Fruit fly (Drosophila melanogaster) whole organism, pupa: Measurements from ENCODE around the gene CG3842.

Source experiments
- CG10348 ChIP-seq: fragments of 200-800 bp; sonication (Bioruptor generic); IDR thresholded peaks from 2 replicates; pipeline ENCODE4 v1.3.6; 2022; ENCODE audit warnings: missing biosample characterization, missing genetic modification characterization
- CG12605 ChIP-seq: fragments of 200-800 bp; sonication (Bioruptor generic); IDR thresholded peaks from 2 replicates; pipeline ENCODE4 v1.3.6; 2022; ENCODE audit warnings: missing biosample characterization, missing genetic modification characterization
- CG13204 ChIP-seq: fragments of 200-800 bp; sonication (Bioruptor generic); optimal IDR thresholded peaks from 2 replicates; lab custom pipeline; 2018; ENCODE audit warnings: missing biosample characterization, mild to moderate bottlenecking, missing genetic modification characterization, moderate library complexity
- CG14655 ChIP-seq: fragments of 200-800 bp; sonication (Bioruptor generic); optimal IDR thresholded peaks from 3 replicates; lab custom pipeline; 2017; ENCODE audit warnings: mild to moderate bottlenecking, missing biosample characterization, missing genetic modification reagents, missing genetic modification characterization
- CG15710 ChIP-seq: fragments of 200-800 bp; sonication (Bioruptor generic); optimal IDR thresholded peaks from 2 replicates; lab custom pipeline; 2018; ENCODE audit warnings: missing biosample characterization, mild to moderate bottlenecking, missing genetic modification characterization, moderate library complexity
- CG17806 ChIP-seq: fragments of 200-800 bp; sonication (Bioruptor generic); optimal IDR thresholded peaks from 2 replicates; lab custom pipeline; 2018; ENCODE audit warnings: missing biosample characterization, mild to moderate bottlenecking, missing genetic modification characterization, moderate library complexity
- CG32121 ChIP-seq: fragments of 200-800 bp; sonication (Bioruptor generic); IDR thresholded peaks from 2 replicates; pipeline ENCODE4 v1.3.6; 2022; ENCODE audit warnings: missing biosample characterization, missing genetic modification characterization
- CG34367 ChIP-seq: fragments of 200-800 bp; sonication (Bioruptor generic); optimal IDR thresholded peaks from 2 replicates; lab custom pipeline; 2018; ENCODE audit warnings: missing biosample characterization, mild to moderate bottlenecking, missing genetic modification characterization
- CG4496 ChIP-seq: fragments of 200-800 bp; sonication (Bioruptor generic); IDR thresholded peaks from 3 replicates; pipeline ENCODE4 v1.3.6; 2022; ENCODE audit warnings: missing biosample characterization, missing genetic modification characterization
- CG8159 ChIP-seq: fragments of 200-800 bp; sonication (Bioruptor generic); optimal IDR thresholded peaks from 3 replicates; lab custom pipeline; 2018; ENCODE audit warnings: missing biosample characterization, mild to moderate bottlenecking, missing genetic modification characterization, moderate library complexity
- CG8301 ChIP-seq: fragments of 200-800 bp; sonication (Bioruptor generic); optimal IDR thresholded peaks from 2 replicates; lab custom pipeline; 2018; ENCODE audit warnings: missing biosample characterization, mild to moderate bottlenecking, missing genetic modification characterization
- CG9948 ChIP-seq: fragments of 200-800 bp; sonication (Bioruptor generic); optimal IDR thresholded peaks from 2 replicates; lab custom pipeline; 2018; ENCODE audit warnings: missing biosample characterization, mild to moderate bottlenecking, missing genetic modification characterization, moderate library complexity
- D1 ChIP-seq: fragments of 200-800 bp; sonication (Bioruptor generic); optimal IDR thresholded peaks from 2 replicates; lab custom pipeline; 2018; ENCODE audit warnings: missing biosample characterization, mild to moderate bottlenecking, missing genetic modification characterization, moderate library complexity
- EcR ChIP-seq: fragments of 200-800 bp; sonication (Bioruptor generic); optimal IDR thresholded peaks from 3 replicates; lab custom pipeline; 2019; ENCODE audit warnings: missing biosample characterization, missing genetic modification characterization, mild to moderate bottlenecking, moderate library complexity, missing genetic modification reagents
- Ets98B ChIP-seq: fragments of 200-800 bp; sonication (Bioruptor generic); IDR thresholded peaks from 2 replicates; pipeline ENCODE4 v1.3.6; 2022; ENCODE audit warnings: missing biosample characterization, missing genetic modification characterization
- Pif1A ChIP-seq: fragments of 200-800 bp; sonication (Bioruptor generic); optimal IDR thresholded peaks from 3 replicates; lab custom pipeline; 2016; ENCODE audit warnings: missing biosample characterization, missing genetic modification characterization
- Pif1B ChIP-seq: fragments of 200-800 bp; sonication (Bioruptor generic); optimal IDR thresholded peaks from 3 replicates; lab custom pipeline; 2016; ENCODE audit warnings: missing biosample characterization, missing genetic modification characterization
- Snoo ChIP-seq: fragments of 200-800 bp; sonication (Bioruptor generic); optimal IDR thresholded peaks from 3 replicates; lab custom pipeline; 2017; ENCODE audit warnings: missing biosample characterization, mild to moderate bottlenecking, missing genetic modification characterization, inconsistent platforms
- fd96Ca ChIP-seq: fragments of 200-800 bp; sonication (Bioruptor generic); IDR thresholded peaks from 3 replicates; pipeline ENCODE4 v1.3.6; 2022; ENCODE audit warnings: missing biosample characterization, missing genetic modification characterization
- gl ChIP-seq: fragments of 200-800 bp; sonication (Bioruptor generic); optimal IDR thresholded peaks from 2 replicates; lab custom pipeline; 2018; ENCODE audit warnings: missing biosample characterization, mild to moderate bottlenecking, missing genetic modification characterization
- rn ChIP-seq: fragments of 200-800 bp; sonication (Bioruptor generic); IDR thresholded peaks from 2 replicates; pipeline ENCODE4 v1.3.6; 2022; ENCODE audit warnings: missing biosample characterization, missing genetic modification characterization

The CG3842 gene

DNA sequence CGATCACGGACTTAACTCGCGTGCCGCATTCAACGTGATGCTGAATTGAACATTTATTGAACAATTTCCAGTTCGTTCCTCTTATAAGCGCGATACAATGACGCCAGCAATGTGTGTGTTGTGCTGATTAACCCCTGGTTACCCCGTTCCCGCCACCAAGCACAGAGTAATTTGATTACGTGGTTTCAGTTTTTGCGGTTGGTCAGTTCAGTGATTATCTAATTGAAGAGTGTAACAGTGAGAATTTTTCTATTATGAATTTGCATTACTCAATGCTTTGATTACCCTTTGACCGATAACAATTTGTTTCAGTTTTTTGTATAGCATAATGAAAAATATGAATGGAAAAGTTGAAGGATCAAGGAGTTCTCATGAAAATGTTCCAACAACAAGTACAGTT is at the start of gene CG3842:
Gene CG3842 (plus strand): TSS at position 61 of the 400 bp plus-strand sequence.
- TF ChIP-seq EcR (GFP tag; lab: Kevin White, UChicago) (no peak), rn (GFP tag; lab: Robert Waterston, UW) (no peak), CG4496 (GFP tag; lab: Robert Waterston, UW) (no peak), Pif1A (no peak), Snoo (no peak), CG32121 (no peak), CG12605 (GFP tag; lab: Robert Waterston, UW) (no peak), CG14655 (GFP tag; lab: Kevin White, UChicago) (no peak), CG8159 (tag; lab: Kevin White, UChicago) (no peak), Ets98B (GFP tag; lab: Robert Waterston, UW) (no peak), CG15710 (tag; lab: Kevin White, UChicago) (no peak), gl (tag; lab: Kevin White, UChicago) (no peak), fd96Ca (GFP tag; lab: Robert Waterston, UW) (no peak), D1 (no peak), CG17806 (tag; lab: Kevin White, UChicago) (no peak), CG13204 (no peak), CG9948 (tag; lab: Kevin White, UChicago) (no peak)

DNA sequence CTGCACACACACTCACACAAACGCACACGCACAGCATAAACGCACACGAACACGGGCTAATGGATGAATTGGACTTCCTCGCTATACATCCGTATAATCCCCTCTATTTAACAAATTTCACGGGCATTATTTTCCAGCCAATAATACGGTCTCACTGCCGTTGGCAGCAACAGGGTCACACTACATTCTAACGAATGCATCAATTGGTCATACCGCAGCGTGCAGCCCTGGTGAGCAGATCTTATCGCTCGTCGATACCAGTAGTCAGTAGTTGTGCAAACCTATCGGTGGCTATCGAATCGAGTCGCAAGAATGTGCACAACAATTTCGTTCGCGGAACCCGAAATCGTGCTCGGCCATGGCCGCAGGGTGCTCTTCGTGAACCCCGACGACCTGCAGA is 49.7 kb upstream of the CG3842 start, which contains the start of the genes Top3beta and wuho:
Gene Top3beta (minus strand): TSS at position 149 of the 400 bp plus-strand sequence.
Gene wuho (plus strand): TSS at position 259 of the 400 bp plus-strand sequence.
- TF ChIP-seq Snoo (no peak), EcR (GFP tag; lab: Kevin White, UChicago) (no peak), CG32121 (peak; percentile 43), CG4496 (GFP tag; lab: Robert Waterston, UW) (peak; percentile 44; the same call in 1 of the 3 replicates), CG34367 (no peak)
- TF ChIP-seq, all 21 proteins: peak for 2

DNA sequence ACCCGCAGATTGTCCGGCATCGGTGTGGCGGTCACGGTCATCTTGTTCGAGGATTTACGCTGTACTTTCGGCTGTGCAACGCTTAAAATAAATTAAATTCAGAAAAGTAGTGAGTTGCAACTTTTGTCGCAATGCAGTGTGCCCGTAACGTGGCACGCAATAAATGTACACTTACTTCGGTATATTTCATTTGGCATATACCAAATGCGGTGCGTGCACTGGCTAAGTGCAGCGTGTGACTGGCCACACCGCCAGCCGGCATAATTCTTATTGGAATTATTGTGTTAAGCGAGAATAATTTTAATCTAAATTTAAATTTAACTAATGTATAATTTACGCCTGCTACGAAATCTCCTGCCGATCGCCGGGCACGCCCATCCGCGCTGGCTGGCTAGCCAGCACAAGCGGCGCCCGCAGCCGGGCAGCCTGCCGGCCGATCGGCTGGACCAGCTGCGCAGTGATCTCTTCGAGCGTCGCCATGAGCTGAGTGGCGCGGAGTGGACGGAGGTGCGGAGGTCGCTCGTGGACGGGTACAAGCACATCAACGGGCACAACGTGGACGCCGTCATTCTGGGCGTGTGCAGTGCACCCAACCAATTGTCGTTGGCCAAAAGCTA is 46.4 kb upstream of the CG3842 start, which contains the start of the genes Rpt4 and mldr:
Gene Rpt4 (minus strand): TSS at position 163 of the 617 bp plus-strand sequence.
Gene mldr (plus strand): TSS at position 221 of the 617 bp plus-strand sequence.
- TF ChIP-seq fd96Ca (GFP tag; lab: Robert Waterston, UW) (no peak), CG10348 (GFP tag; lab: Robert Waterston, UW) (no peak), CG9948 (tag; lab: Kevin White, UChicago) (no peak), CG8301 (no peak), Ets98B (GFP tag; lab: Robert Waterston, UW) (no peak), gl (tag; lab: Kevin White, UChicago) (no peak), CG12605 (GFP tag; lab: Robert Waterston, UW) (no peak), CG8159 (tag; lab: Kevin White, UChicago) (no peak), rn (GFP tag; lab: Robert Waterston, UW) (no peak), CG14655 (GFP tag; lab: Kevin White, UChicago) (no peak), EcR (GFP tag; lab: Kevin White, UChicago) (no peak), CG34367 (no peak), CG4496 (GFP tag; lab: Robert Waterston, UW) (no peak), Snoo (no peak), D1 (no peak), Pif1A (no peak), CG17806 (tag; lab: Kevin White, UChicago) (no peak), CG32121 (no peak)
- TF ChIP-seq, all 21 proteins: peak for 0

DNA sequence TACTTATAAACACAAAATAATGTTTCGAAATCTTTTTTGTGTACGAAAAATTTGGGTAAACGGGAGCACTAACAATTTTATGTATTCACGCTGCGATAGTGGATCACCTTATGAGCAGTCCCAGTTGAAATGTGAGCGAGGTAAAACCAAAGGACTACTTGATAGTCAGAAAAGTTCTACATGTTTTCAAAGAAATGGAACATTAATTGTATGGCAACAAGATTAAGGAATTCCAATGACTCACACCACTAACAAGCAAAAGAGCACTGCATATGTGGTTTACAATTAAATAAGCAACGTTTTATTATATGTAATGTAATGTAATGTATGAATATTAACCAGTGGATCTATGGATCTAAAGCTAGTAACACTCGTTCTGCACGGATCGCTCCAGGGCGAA is 43.3 kb upstream of the CG3842 start, which contains the start of gene CG15892:
Gene CG15892 (minus strand): TSS at position 101 of the 400 bp plus-strand sequence.
- TF ChIP-seq EcR (GFP tag; lab: Kevin White, UChicago) (no peak), CG8301 (no peak), Pif1B (GFP tag; lab: Kevin White, UChicago) (no peak), CG13204 (no peak), gl (tag; lab: Kevin White, UChicago) (no peak), rn (GFP tag; lab: Robert Waterston, UW) (no peak), Ets98B (GFP tag; lab: Robert Waterston, UW) (no peak)

dm6 chrX:6295129-6295539 is 42.4 kb upstream of the CG3842 start, which contains the start of the genes CG15891 and CG3815:
Gene CG15891, minus strand, starts transcription at chrX:6295345.
Gene CG3815, plus strand, starts transcription at chrX:6295389.
- no peak for TF ChIP-seq D1
- TF ChIP-seq gl (tag; lab: Kevin White, UChicago) = no peak
- TF ChIP-seq CG13204 = no peak
- TF ChIP-seq Snoo = peak; percentile 57
- TF ChIP-seq CG8301 = no peak
- no peak for TF ChIP-seq CG10348 (GFP tag; lab: Robert Waterston, UW)
- peak; percentile 14 for TF ChIP-seq CG9948 (tag; lab: Kevin White, UChicago)
- no peak for TF ChIP-seq Ets98B (GFP tag; lab: Robert Waterston, UW)
- TF ChIP-seq CG34367 = no peak
- no peak for TF ChIP-seq Pif1B (GFP tag; lab: Kevin White, UChicago)
- no peak for TF ChIP-seq EcR (GFP tag; lab: Kevin White, UChicago)
- TF ChIP-seq CG14655 (GFP tag; lab: Kevin White, UChicago) = no peak
- no peak for TF ChIP-seq CG32121
- peak; percentile 53 for TF ChIP-seq CG15710 (tag; lab: Kevin White, UChicago)
- peak; percentile 19 for TF ChIP-seq CG17806 (tag; lab: Kevin White, UChicago)
- TF ChIP-seq fd96Ca (GFP tag; lab: Robert Waterston, UW) = peak; percentile 33; the same call in 1 of the 3 replicates
- no peak for TF ChIP-seq CG12605 (GFP tag; lab: Robert Waterston, UW)
- no peak for TF ChIP-seq CG4496 (GFP tag; lab: Robert Waterston, UW)
- TF ChIP-seq CG8159 (tag; lab: Kevin White, UChicago) = no peak
- no peak for TF ChIP-seq Pif1A
- no peak for TF ChIP-seq rn (GFP tag; lab: Robert Waterston, UW)
- TF ChIP-seq, all 21 proteins: peak for 5
